Fruit fly (Drosophila melanogaster): ENCODE measurements around the gene Ipo9.

Gene Ipo9

DNA sequence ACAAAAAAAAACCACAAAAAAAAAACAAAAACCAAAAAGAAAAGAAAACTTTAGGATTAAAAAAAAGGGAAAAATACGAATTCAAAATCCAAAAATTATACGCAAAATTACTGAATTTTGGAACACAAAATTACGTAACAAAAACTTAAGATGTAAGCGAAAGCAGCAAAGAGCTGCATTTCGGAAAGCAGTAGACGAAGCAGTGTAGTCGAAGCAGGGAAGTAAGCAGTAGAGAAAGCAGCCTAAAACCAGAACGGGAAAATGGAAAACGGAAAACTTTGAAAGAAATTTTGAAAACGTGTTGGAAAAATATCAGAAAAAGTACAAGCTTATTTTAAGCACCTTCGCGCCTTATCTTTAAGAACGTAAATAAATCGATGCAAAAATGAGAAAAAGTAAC is 9.4 kb upstream of the Ipo9 start:
- TF ChIP-seq psq (optimal IDR thresholded peaks at IDR 0.05) (no peak), EcR (GFP tag; optimal IDR thresholded peaks at IDR 0.05) (no peak), usp (GFP tag; optimal IDR thresholded peaks at IDR 0.05) (no peak), Dll (optimal IDR thresholded peaks at IDR 0.05) (no peak), pan (optimal IDR thresholded peaks at IDR 0.05) (no peak), CG8478 (optimal IDR thresholded peaks at IDR 0.05) (no peak)

DNA sequence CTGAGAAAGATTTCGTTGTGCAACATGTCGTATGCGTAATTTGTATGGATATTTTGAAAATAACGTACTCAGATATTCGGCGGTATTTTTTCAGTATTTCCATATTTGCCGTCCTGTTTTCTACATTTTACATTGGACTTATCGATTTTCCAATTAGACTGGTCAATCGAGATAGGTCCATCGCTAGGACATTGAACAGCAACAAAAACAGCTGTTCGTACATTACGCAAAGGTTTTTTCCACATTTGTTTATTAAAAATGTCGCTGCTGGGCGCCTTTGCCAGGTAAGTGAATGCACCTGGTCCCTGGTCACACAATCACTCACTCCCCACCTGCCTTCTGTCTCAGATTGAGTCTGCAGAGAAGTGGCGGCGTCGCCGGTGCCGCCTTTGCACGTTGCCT is 4.6 kb upstream of the Ipo9 start, which contains the start of gene mRpL40:
mRpL40 (plus strand) TSS at position 186 of the 402 bp plus-strand sequence.
- TF ChIP-seq Dll (optimal IDR thresholded peaks at IDR 0.05), result no peak
- no peak for TF ChIP-seq psq (optimal IDR thresholded peaks at IDR 0.05)
- TF ChIP-seq EcR (GFP tag; optimal IDR thresholded peaks at IDR 0.05), result no peak
- no peak for TF ChIP-seq CG8478 (optimal IDR thresholded peaks at IDR 0.05)
- TF ChIP-seq usp (GFP tag; optimal IDR thresholded peaks at IDR 0.05), result no peak
- no peak for TF ChIP-seq pan (optimal IDR thresholded peaks at IDR 0.05)

DNA sequence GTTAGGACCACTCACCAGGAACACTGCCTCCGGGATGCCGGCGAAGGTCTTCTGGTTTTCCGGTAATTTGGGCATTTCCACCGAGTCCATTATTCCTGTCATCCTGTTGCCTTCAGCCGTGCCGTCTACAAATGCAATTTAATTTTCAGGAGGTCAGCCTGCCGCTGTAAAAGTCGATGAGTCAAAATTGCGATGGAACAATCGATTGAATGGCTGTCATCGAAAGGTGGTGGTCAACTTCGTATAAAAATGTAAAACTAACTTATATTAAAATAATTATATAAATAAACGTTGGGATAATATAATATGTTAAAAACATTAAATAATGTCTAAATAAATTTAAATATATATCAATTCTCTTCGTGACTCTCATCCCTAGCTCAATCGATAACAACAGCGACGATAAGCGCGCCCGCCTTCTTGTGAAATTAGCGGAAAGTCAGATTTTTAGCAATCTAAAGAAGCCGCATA is 2.6 kb upstream of the Ipo9 start, which contains the start of the genes mgr and Irbp:
mgr (minus strand) TSS at position 209 of the 471 bp plus-strand sequence.
Irbp (plus strand) TSS at position 381 of the 471 bp plus-strand sequence.
- TF ChIP-seq pan (optimal IDR thresholded peaks at IDR 0.05), result no peak
- TF ChIP-seq CG8478 (optimal IDR thresholded peaks at IDR 0.05), result no peak
- no peak for TF ChIP-seq usp (GFP tag; optimal IDR thresholded peaks at IDR 0.05)
- TF ChIP-seq EcR (GFP tag; optimal IDR thresholded peaks at IDR 0.05), result no peak
- TF ChIP-seq Dll (optimal IDR thresholded peaks at IDR 0.05), result no peak
- no peak for TF ChIP-seq psq (optimal IDR thresholded peaks at IDR 0.05)

DNA sequence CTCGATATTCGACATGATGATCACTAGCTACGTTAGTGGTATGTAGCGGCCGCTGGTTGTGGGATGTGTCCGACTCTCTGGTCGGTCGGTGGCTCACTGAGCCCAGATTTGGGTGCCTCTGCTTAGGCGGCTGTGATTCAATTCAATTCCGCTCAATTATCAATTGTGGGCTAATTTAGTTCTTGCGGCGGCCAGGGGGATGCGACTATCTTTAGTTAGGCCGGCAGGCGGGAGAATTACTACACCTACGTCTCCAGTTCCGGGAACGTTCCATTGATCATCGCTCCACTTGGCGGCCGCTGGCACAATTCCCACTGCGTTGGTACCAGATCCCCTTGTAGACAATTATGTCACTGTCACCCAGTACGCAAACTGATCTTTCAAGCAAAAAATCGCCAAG is 6.2 kb downstream of the Ipo9 start, which contains the start of the genes bumpel and CG45676:
bumpel (minus strand) TSS at position 101 of the 400 bp plus-strand sequence.
CG45676 (plus strand) TSS at position 318 of the 400 bp plus-strand sequence.
- TF ChIP-seq Dll (optimal IDR thresholded peaks at IDR 0.05), result no peak
- TF ChIP-seq CG8478 (optimal IDR thresholded peaks at IDR 0.05), result no peak
- TF ChIP-seq psq (optimal IDR thresholded peaks at IDR 0.05), result no peak
- TF ChIP-seq EcR (GFP tag; optimal IDR thresholded peaks at IDR 0.05), result no peak
- no peak for TF ChIP-seq usp (GFP tag; optimal IDR thresholded peaks at IDR 0.05)
- no peak for TF ChIP-seq pan (optimal IDR thresholded peaks at IDR 0.05)

DNA sequence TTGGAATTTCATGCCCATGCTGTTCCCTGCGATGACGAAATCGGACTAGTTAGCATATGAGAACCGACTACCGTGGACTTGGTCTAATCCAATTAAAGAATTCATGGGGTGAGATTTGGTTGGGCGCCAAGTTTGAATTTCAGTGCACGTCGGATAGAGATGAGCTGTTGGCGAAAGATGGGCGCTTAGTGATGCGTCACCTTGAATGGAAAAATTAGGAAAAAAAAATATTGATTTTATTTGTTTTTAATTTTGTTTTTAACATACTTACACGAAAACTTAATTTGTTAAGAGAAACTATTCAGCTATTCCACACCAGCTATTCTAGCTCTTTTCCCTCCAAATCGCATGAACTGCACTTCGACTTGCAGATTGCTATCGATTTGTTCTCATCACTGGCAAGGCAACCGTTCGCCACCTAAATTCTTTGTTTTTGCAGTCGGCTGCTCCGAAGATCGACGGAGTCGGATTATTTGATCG is 9.4 kb downstream of the Ipo9 start, which contains the start of the genes ninaG and Sptz:
ninaG (minus strand) TSS at position 51 of the 480 bp plus-strand sequence.
Sptz (plus strand) TSS at position 450 of the 480 bp plus-strand sequence.
- TF ChIP-seq CG8478 (optimal IDR thresholded peaks at IDR 0.05) (no peak), Dll (optimal IDR thresholded peaks at IDR 0.05) (no peak), pan (optimal IDR thresholded peaks at IDR 0.05) (no peak), psq (optimal IDR thresholded peaks at IDR 0.05) (no peak), usp (GFP tag; optimal IDR thresholded peaks at IDR 0.05) (no peak), EcR (GFP tag; optimal IDR thresholded peaks at IDR 0.05) (no peak)

DNA sequence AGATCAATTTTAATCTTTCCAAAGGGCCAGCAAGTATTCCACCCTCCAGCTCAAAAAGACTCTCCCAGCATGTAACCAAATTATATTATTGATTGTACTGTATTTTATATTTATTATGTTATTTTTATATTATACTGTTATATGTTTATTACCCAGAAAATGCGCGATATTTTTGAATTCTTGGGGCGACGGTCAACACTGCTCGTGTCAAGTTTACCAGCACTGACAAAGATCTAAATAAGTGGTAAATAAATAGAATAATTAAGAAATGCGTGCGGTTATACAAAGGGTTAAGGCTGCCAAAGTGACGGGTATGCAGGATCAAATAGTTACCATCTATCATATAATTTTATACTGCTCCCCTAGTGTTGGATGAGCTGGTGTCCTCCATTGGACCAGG is 17.5 kb downstream of the Ipo9 start, which contains the start of gene Dtd:
Dtd (plus strand) TSS at position 248 of the 400 bp plus-strand sequence.
- TF ChIP-seq usp (GFP tag; optimal IDR thresholded peaks at IDR 0.05) (no peak), CG8478 (optimal IDR thresholded peaks at IDR 0.05) (no peak), EcR (GFP tag; optimal IDR thresholded peaks at IDR 0.05) (no peak)

DNA sequence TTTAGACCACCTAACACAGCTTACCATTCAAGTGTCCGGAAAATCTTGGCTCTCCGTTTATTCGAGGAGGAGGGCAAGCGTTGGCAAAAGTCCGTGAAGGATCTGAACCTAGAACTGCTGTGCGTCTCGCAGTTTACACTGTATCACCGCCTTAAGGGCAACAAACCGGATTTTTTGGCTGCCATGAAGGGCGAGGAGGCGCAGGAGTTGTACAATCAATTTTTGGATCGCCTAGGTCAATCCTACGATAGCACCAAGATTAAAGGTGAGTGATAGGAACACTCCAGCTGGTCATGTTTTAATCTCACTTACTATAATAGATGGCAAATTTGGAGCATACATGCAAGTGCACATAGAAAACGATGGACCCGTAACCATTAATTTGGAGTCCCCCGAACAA is 18.0 kb downstream of the Ipo9 start:
- TF ChIP-seq usp (GFP tag; optimal IDR thresholded peaks at IDR 0.05) (no peak), EcR (GFP tag; optimal IDR thresholded peaks at IDR 0.05) (no peak), CG8478 (optimal IDR thresholded peaks at IDR 0.05) (no peak), psq (optimal IDR thresholded peaks at IDR 0.05) (no peak), pan (optimal IDR thresholded peaks at IDR 0.05) (no peak), Dll (optimal IDR thresholded peaks at IDR 0.05) (no peak)

DNA sequence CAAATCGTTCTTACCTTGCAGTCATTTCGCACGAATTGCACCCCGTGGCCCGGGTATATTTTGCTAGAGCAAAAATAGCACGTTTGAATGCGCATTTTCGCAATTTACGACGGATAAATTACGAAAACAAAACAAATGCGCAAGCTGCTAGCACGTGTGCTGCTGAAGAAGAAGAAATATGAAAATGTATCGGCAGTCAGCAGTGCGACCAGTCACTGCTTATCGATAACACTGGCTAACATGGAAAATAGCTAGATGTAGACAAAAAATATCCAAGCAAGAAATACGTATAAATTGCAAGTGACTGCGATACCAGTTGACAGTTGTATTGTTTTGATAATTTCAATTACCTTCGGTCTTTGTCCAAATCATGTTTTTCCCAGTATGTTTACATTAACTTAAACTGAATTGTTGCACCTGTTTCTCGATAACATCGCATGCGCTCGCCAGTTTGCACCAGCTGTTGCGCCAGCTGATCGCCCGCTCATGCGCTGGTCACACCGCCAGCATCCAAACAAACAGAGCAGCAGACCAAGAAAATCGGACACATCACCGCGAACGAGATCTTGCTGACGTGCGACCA is 19.2 kb downstream of the Ipo9 start, which contains the start of the genes RpL24-like and CG5276:
RpL24-like (minus strand) TSS at position 188 of the 583 bp plus-strand sequence.
CG5276 (plus strand) TSS at position 344 of the 583 bp plus-strand sequence.
- no peak for TF ChIP-seq pan (optimal IDR thresholded peaks at IDR 0.05)
- no peak for TF ChIP-seq usp (GFP tag; optimal IDR thresholded peaks at IDR 0.05)

DNA sequence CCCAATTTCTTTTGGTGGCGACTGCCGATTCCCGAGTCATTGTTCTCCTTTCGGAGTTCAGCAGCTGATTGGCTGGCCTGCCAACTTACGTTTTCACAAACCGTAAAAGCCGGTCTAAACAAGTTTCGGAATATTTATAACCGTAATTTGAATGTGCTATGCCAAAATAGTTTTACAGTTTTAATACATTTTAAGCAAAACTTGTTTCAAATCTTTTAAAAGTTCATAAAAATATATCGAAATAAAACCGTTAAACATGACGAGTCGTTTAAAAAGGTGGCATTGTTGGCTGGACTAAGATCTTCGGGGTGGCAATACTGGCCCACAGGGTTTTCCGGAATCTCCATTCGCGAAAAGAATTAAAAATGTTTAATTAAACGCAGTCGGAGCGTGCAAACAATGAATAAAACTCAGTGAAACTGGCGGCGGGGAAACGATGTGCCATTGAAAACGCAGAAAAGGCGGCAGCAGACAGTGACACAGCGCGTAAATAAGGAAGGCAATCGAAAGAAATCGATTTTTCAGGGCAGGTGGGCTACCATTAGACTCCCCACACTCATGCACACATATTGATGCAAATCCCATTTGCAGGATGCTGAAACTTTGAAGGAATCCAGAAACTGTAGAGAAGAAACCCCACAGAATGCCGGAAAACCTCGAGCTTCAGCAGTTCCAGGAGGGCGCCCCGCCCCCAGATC is 23.4 kb downstream of the Ipo9 start, which contains the start of the genes Exd2 and CG5281:
Exd2 (minus strand) TSS at position 167 of the 698 bp plus-strand sequence.
CG5281 (plus strand) TSS at position 314 of the 698 bp plus-strand sequence.
- TF ChIP-seq Dll (optimal IDR thresholded peaks at IDR 0.05) (no peak), pan (optimal IDR thresholded peaks at IDR 0.05) (no peak), psq (optimal IDR thresholded peaks at IDR 0.05) (no peak), EcR (GFP tag; optimal IDR thresholded peaks at IDR 0.05) (no peak), usp (GFP tag; optimal IDR thresholded peaks at IDR 0.05) (no peak)

DNA sequence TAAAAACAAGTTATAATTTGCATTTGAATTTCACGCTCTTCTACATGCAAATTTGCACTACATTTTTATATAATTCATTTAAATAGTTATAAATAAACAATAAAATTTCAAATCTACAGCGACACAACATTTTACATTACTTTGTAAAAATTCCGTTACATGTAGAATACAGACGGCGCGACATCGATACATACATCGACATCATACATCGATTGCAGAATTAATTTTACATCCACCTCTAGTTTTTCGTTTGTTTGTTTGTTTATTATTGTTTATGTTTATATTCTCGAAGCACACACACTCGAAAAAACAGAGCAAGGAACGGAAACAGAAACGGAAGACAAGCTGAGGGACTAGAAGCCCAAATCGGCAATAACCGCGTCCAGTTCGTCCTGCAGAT is 25.2 kb downstream of the Ipo9 start, which contains the start of gene CG17230:
CG17230 (plus strand) TSS at position 258 of the 400 bp plus-strand sequence.
- TF ChIP-seq CG8478 (optimal IDR thresholded peaks at IDR 0.05) (no peak), pan (optimal IDR thresholded peaks at IDR 0.05) (no peak), usp (GFP tag; optimal IDR thresholded peaks at IDR 0.05) (no peak), psq (optimal IDR thresholded peaks at IDR 0.05) (no peak), Dll (optimal IDR thresholded peaks at IDR 0.05) (no peak), EcR (GFP tag; optimal IDR thresholded peaks at IDR 0.05) (no peak)

DNA sequence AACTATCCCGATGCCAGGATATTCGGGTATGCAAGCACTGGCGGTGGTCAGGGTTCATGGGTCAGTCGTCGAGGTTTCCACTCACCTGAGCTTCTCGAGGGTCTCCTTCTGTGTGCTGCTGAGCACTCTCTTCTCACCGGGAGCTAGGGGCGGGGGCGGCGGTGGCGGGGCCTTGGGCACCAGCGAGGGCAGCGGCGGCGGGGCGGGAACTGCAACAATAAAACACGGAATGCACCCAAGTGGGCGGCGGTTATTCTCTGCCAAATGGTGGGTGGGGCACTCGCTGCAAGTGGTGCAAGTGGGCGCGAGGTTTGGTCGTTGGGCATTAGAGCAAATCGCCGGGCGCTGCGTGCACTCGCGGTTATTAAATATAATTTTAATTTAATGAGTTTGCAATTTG is 28.7 kb downstream of the Ipo9 start:
- TF ChIP-seq pan (optimal IDR thresholded peaks at IDR 0.05) (no peak), psq (optimal IDR thresholded peaks at IDR 0.05) (no peak), usp (GFP tag; optimal IDR thresholded peaks at IDR 0.05) (no peak)

DNA sequence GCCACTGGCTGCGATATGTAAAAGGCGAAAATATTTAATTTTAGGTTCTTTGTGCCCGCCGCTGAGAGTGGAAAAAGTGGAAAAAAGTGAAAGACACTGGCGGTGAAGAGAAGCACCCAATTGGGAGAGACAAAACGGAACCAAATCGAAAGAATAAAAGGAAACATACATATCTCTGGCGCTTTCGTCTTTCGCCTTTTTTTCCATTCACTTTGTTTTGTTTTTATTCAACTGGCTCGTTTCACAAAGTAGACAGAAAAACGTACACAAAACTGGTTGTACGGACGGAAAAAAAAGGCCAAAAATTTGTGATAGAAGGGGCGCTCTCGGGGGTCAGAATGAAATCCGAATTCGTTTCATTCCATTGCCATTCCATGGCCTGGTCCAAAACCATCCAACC is 37.4 kb downstream of the Ipo9 start:
- no peak for TF ChIP-seq Dll (optimal IDR thresholded peaks at IDR 0.05)
- TF ChIP-seq pan (optimal IDR thresholded peaks at IDR 0.05), result no peak
- no peak for TF ChIP-seq EcR (GFP tag; optimal IDR thresholded peaks at IDR 0.05)
- TF ChIP-seq CG8478 (optimal IDR thresholded peaks at IDR 0.05), result no peak
- TF ChIP-seq usp (GFP tag; optimal IDR thresholded peaks at IDR 0.05), result no peak
- no peak for TF ChIP-seq psq (optimal IDR thresholded peaks at IDR 0.05)

Data from whole organism.